Fruit fly (Drosophila melanogaster) whole organism, prepupa: ENCODE data around the gene OdsH.

ENCODE experiments used
- Blimp-1 ChIP-seq: fragments of 200-800 bp; sonication (Bioruptor generic); optimal IDR thresholded peaks from 3 replicates; lab custom pipeline; 2017; ENCODE audit warnings: missing biosample characterization, missing genetic modification characterization, mild to moderate bottlenecking, moderate library complexity, missing genetic modification reagents
- CG16779 ChIP-seq: fragments of 200-800 bp; sonication (Bioruptor generic); optimal IDR thresholded peaks from 3 replicates; lab custom pipeline; 2017; ENCODE audit warnings: missing biosample characterization, mild to moderate bottlenecking, missing genetic modification characterization
- CG6808 ChIP-seq: fragments of 200-800 bp; sonication (Bioruptor generic); optimal IDR thresholded peaks from 3 replicates; lab custom pipeline; 2017; ENCODE audit warnings: missing biosample characterization, missing genetic modification characterization, mild to moderate bottlenecking, moderate library complexity, missing genetic modification reagents
- CG6854 ChIP-seq: fragments of 200-800 bp; sonication (Bioruptor generic); optimal IDR thresholded peaks from 2 replicates; lab custom pipeline; 2017; ENCODE audit warnings: missing biosample characterization, mild to moderate bottlenecking, missing genetic modification characterization
- CG8119 ChIP-seq: fragments of 200-800 bp; sonication (Bioruptor generic); IDR thresholded peaks from 3 replicates; pipeline ENCODE4 v1.3.6; 2022; ENCODE audit warnings: missing biosample characterization, missing genetic modification characterization
- Eip78C ChIP-seq: fragments of 200-800 bp; sonication (Bioruptor generic); peaks from one replicate; lab custom pipeline; 2016; ENCODE audit warnings: missing biosample characterization, missing genetic modification characterization
- Ets96B ChIP-seq: fragments of 200-800 bp; optimal IDR thresholded peaks from 2 replicates; lab custom pipeline; 2019; ENCODE audit warnings: missing biosample characterization, mild to moderate bottlenecking, missing genetic modification characterization, moderate library complexity
- Gug ChIP-seq: fragments of 200-800 bp; sonication (Bioruptor generic); IDR thresholded peaks from 2 replicates; pipeline ENCODE4 v1.3.6; 2022; ENCODE audit warnings: missing biosample characterization, missing genetic modification characterization
- OdsH ChIP-seq: fragments of 200-800 bp; sonication (Bioruptor generic); optimal IDR thresholded peaks from 3 replicates; lab custom pipeline; 2016; ENCODE audit warnings: missing biosample characterization, missing genetic modification characterization
- Sox14 ChIP-seq: fragments of 200-800 bp; sonication (Bioruptor generic); optimal IDR thresholded peaks from 3 replicates; lab custom pipeline; 2016; ENCODE audit warnings: missing biosample characterization, missing genetic modification characterization
- dsx ChIP-seq: fragments of 200-800 bp; optimal IDR thresholded peaks from 3 replicates; lab custom pipeline; 2019; ENCODE audit warnings: missing biosample characterization, mild to moderate bottlenecking, missing genetic modification characterization, moderate library complexity; ENCODE audit not compliant: poor library complexity, severe bottlenecking
- esn ChIP-seq: fragments of 200-800 bp; sonication (Bioruptor generic); optimal IDR thresholded peaks from 2 replicates; lab custom pipeline; 2016; ENCODE audit warnings: missing biosample characterization, mild to moderate bottlenecking, missing genetic modification characterization, moderate library complexity
- net ChIP-seq: fragments of 200-800 bp; sonication (Bioruptor generic); optimal IDR thresholded peaks from 3 replicates; lab custom pipeline; 2016; ENCODE audit warnings: missing biosample characterization, missing genetic modification characterization
- salr ChIP-seq, 2 experiments: fragments of 200-800 bp; sonication (Bioruptor generic); optimal IDR thresholded peaks; 3 replicates each; lab custom pipeline; 2016 to 2018; ENCODE audit warnings: missing biosample characterization in 2 of 2, missing genetic modification characterization in 2 of 2, mild to moderate bottlenecking in 1 of 2

DNA sequence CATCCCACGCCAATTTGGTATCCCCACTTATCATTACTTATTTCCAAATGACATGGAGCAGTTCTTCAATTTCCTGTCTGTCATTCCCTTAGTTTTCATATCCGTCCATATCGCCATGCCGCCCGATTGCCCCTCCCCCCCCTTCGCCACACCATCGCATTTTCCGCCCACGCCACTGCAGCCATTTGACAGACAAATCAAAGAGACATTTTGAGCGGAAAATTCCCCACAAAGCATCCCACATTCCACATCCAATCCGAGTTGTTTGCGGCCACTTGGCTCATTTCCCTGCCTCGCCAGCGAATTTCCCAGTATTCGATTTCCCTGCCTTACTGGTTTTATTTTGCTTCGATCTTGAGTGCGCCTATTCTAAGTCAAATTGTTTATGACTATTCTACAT lies 25.9 kb upstream of the OdsH start:
- TF ChIP-seq CG16779 (tag; lab: Kevin White, UChicago) = no peak
- TF ChIP-seq Blimp-1 (GFP tag; lab: Kevin White, UChicago) = no peak
- no peak for TF ChIP-seq Gug (GFP tag; lab: Robert Waterston, UW)
- no peak for TF ChIP-seq CG6854 (GFP tag; lab: Kevin White, UChicago)
- no peak for TF ChIP-seq Sox14 (GFP tag; lab: Kevin White, UChicago)
- TF ChIP-seq CG6808 (GFP tag; lab: Kevin White, UChicago) = no peak
- TF ChIP-seq dsx (GFP tag; lab: Kevin White, UChicago) = no peak
- TF ChIP-seq net (GFP tag; lab: Kevin White, UChicago) = no peak
- TF ChIP-seq OdsH (GFP tag; lab: Kevin White, UChicago) = no peak
- TF ChIP-seq esn (GFP tag; lab: Kevin White, UChicago) = no peak
- no peak for TF ChIP-seq salr (GFP tag; optimal IDR thresholded peaks at IDR 0.05; lab: Kevin White, UChicago)
- TF ChIP-seq Ets96B (tag; lab: Kevin White, UChicago) = no peak
- no peak for TF ChIP-seq CG8119 (GFP tag; lab: Robert Waterston, UW)
- no peak for TF ChIP-seq Eip78C (GFP tag; lab: Kevin White, UChicago)
